Fruit fly (Drosophila melanogaster) S2 (cell line): ENCODE data around the gene aust.

Source experiments
- CG8478 ChIP-seq: fragments of >200 bp; optimal IDR thresholded peaks from 2 replicates; lab custom pipeline; 2018
- CTCF ChIP-seq, 2 experiments: fragments of >200 bp; optimal IDR thresholded peaks; 2 replicates each; lab custom pipeline; 2018

DNA sequence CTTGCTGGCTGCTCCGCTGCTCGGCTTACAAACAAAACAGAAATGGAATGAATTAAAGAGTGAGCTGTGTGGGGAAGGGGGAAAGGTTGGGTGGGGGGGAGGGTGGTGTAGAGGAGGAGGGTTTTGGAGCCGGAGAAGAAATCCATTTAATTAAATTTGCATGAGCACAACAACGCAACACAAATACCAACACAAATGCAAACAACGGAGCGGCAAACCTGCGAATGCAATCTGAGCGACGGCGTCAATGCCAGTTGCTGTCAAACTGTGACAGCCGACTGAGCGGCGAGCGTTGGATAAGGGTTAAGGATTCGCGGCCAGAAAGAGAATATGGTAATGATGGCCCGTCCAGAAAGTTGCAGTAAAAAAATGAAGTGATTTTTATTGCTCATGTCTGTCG, 25.5 kb downstream of the aust start:
- TF ChIP-seq CTCF (optimal IDR thresholded peaks at IDR 0.05; lab: Kevin White, UChicago) (no peak), CG8478 (lab: Kevin White, UChicago) (no peak)
